Worm (Caenorhabditis elegans): Measurements from ENCODE around the gene C50D2.7.

DNA sequence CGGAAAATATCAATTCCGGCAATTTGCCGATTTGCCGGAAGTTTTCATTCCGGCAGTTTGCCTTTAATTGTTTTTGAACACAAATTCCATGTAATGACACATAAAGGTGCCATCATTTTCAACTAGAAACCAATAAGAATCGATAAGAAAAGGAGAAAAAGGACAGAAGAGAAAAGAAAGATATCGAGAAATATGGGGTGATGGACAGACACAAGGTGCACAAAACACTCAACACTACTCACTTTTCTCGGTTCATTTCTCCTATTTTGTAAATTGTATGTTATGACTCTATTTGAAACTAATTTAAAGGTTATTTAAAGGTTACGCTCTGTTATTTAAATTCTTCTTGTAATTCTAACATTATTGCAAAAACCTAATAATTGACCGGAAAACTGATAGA lies 44.2 kb downstream of the C50D2.7 start:
- TF ChIP-seq lir-3 (tag; optimal IDR thresholded peaks at IDR 0.05) (no peak), zip-2 (tag; optimal IDR thresholded peaks at IDR 0.05) (no peak), snpc-4 (tag; optimal IDR thresholded peaks at IDR 0.05) (no peak), sdz-12 (GFP tag; optimal IDR thresholded peaks at IDR 0.05) (no peak), unc-62 (GFP tag; optimal IDR thresholded peaks at IDR 0.05 in 1 of 2) (no peak), unc-62 (tag; optimal IDR thresholded peaks at IDR 0.05) (no peak), nhr-237 (tag; optimal IDR thresholded peaks at IDR 0.05) (no peak), nhr-11 (tag; optimal IDR thresholded peaks at IDR 0.05) (no peak), Y105C5A.15 (GFP tag; IDR thresholded peaks at IDR 0.05) (no peak), egl-27 (tag; optimal IDR thresholded peaks at IDR 0.05) (no peak), php-3 (GFP tag; IDR thresholded peaks at IDR 0.05) (no peak), nhr-102 (tag; optimal IDR thresholded peaks at IDR 0.05) (no peak)
